Fruit fly (Drosophila melanogaster): ENCODE measurements around the gene CG13737.

Gene CG13737

dm6 chr3L:13922023-13922652, 43.3 kb downstream of the CG13737 start (continued):
- no peak for TF ChIP-seq CG4360 (GFP tag; IDR thresholded peaks at IDR 0.05)
- peak; percentile 38 for TF ChIP-seq Nf-YC (tag; optimal IDR thresholded peaks at IDR 0.05)
- TF ChIP-seq Sry-δ (GFP tag; optimal IDR thresholded peaks at IDR 0.05) = no peak
- TF ChIP-seq ato (GFP tag; IDR thresholded peaks at IDR 0.05; ENCODE audit: partially characterized antibody) = no peak
- no peak for TF ChIP-seq bowl (GFP tag; IDR thresholded peaks at IDR 0.05)
- no peak for TF ChIP-seq Hr39 (optimal IDR thresholded peaks at IDR 0.05)
- peak; percentile 38 for TF ChIP-seq CG18599 (GFP tag; optimal IDR thresholded peaks at IDR 0.05)
- TF ChIP-seq tx (GFP tag; optimal IDR thresholded peaks at IDR 0.05) = no peak
- TF ChIP-seq CG14860 (GFP tag; IDR thresholded peaks at IDR 0.05; ENCODE audit: partially characterized antibody) = no peak
- TF ChIP-seq tll (GFP tag; optimal IDR thresholded peaks at IDR 0.05) = no peak
- peak; percentile 31; the same call in 1 of the 2 replicates for TF ChIP-seq CG32532 (GFP tag; IDR thresholded peaks at IDR 0.05)
- TF ChIP-seq CG3163 (GFP tag; optimal IDR thresholded peaks at IDR 0.05) = no peak
- peak; percentile 19 for TF ChIP-seq CG16863 (GFP tag; optimal IDR thresholded peaks at IDR 0.05)
- TF ChIP-seq az2 (GFP tag; optimal IDR thresholded peaks at IDR 0.05) = peak; percentile 37
- no peak for TF ChIP-seq pho (GFP tag; optimal IDR thresholded peaks at IDR 0.05)
- TF ChIP-seq repo (GFP tag; optimal IDR thresholded peaks at IDR 0.05) = no peak
- peak; percentile 72 for TF ChIP-seq row (GFP tag; IDR thresholded peaks at IDR 0.05)
- TF ChIP-seq CG33213 (GFP tag; optimal IDR thresholded peaks at IDR 0.05) = no peak
- TF ChIP-seq CG11695 (GFP tag; IDR thresholded peaks at IDR 0.05) = peak; percentile 45; the same call in 2 of the 3 replicates
- no peak for TF ChIP-seq jigr1 (GFP tag; IDR thresholded peaks at IDR 0.05)
- TF ChIP-seq CG5953 (GFP tag; IDR thresholded peaks at IDR 0.05) = no peak; the same call in 1 of the 2 replicates
- TF ChIP-seq Oaz (GFP tag; IDR thresholded peaks at IDR 0.05) = no peak
- TF ChIP-seq ro (GFP tag; IDR thresholded peaks at IDR 0.05) = no peak
- no peak for TF ChIP-seq CG10147 (GFP tag; optimal IDR thresholded peaks at IDR 0.05)
- TF ChIP-seq sr (GFP tag; IDR thresholded peaks at IDR 0.05) = peak; percentile 27; the same call in 1 of the 3 replicates
- TF ChIP-seq BEAF-32 (GFP tag; optimal IDR thresholded peaks at IDR 0.05) = no peak
- 0 out of 2 replicates have a peak, but pooled peaks have one; percentile 16 for TF ChIP-seq al (GFP tag; IDR thresholded peaks at IDR 0.05)
- peak; percentile 26 for TF ChIP-seq zfh2 (GFP tag; optimal IDR thresholded peaks at IDR 0.05)
- TF ChIP-seq cas (GFP tag; IDR thresholded peaks at IDR 0.05) = 0 out of 2 replicates have a peak, but pooled peaks have one; percentile 7
- peak; percentile 23 for TF ChIP-seq CG4617 (GFP tag; optimal IDR thresholded peaks at IDR 0.05; ENCODE audit: borderline replicate concordance)
- no peak for TF ChIP-seq exex (tag; optimal IDR thresholded peaks at IDR 0.05)
- no peak for TF ChIP-seq ci (GFP tag; IDR thresholded peaks at IDR 0.05)
- TF ChIP-seq CG1603 (tag; optimal IDR thresholded peaks at IDR 0.05) = no peak
- TF ChIP-seq fd96Cb (tag; optimal IDR thresholded peaks at IDR 0.05) = peak; percentile 15
- TF ChIP-seq H2.0 (GFP tag; IDR thresholded peaks at IDR 0.05) = no peak
- TF ChIP-seq slou (GFP tag; optimal IDR thresholded peaks at IDR 0.05) = peak; percentile 34
- TF ChIP-seq CG11696 (GFP tag; IDR thresholded peaks at IDR 0.05) = no peak
- peak; percentile 32 for TF ChIP-seq bcd (GFP tag; optimal IDR thresholded peaks at IDR 0.05)
- TF ChIP-seq sd (tag; optimal IDR thresholded peaks at IDR 0.05) = peak; percentile 98
- TF ChIP-seq CG14014 (GFP tag; IDR thresholded peaks at IDR 0.05) = peak; percentile 27; the same call in 1 of the 2 replicates
- TF ChIP-seq H15 (GFP tag; IDR thresholded peaks at IDR 0.05) = peak; percentile 45; the same call in 1 of the 3 replicates
- TF ChIP-seq pzg (GFP tag; optimal IDR thresholded peaks at IDR 0.05) = no peak
- TF ChIP-seq zen (tag; optimal IDR thresholded peaks at IDR 0.05) = peak; percentile 7
- TF ChIP-seq Hr78 (GFP tag; optimal IDR thresholded peaks at IDR 0.05) = no peak
- TF ChIP-seq pan (optimal IDR thresholded peaks at IDR 0.05) = no peak
- peak in 1 of 2 experiments; percentile 48 for TF ChIP-seq pan (GFP tag; optimal IDR thresholded peaks at IDR 0.05 in 1 of 2, IDR thresholded peaks at IDR 0.05 in 1 of 2)
- no peak for TF ChIP-seq sim (GFP tag; IDR thresholded peaks at IDR 0.05)
- TF ChIP-seq CG6272 (GFP tag; IDR thresholded peaks at IDR 0.05) = no peak
- TF ChIP-seq Lpt (GFP tag; optimal IDR thresholded peaks at IDR 0.05) = no peak
- TF ChIP-seq sqz (GFP tag; optimal IDR thresholded peaks at IDR 0.05) = peak; percentile 78
- no peak for TF ChIP-seq CG6765 (GFP tag; optimal IDR thresholded peaks at IDR 0.05)
